Worm (Caenorhabditis elegans) whole organism, mixed stage, embryonic: ENCODE results near the gene C16C10.8.

Experiments used
- M03D4.4 ChIP-seq: sonication (generic microtip); optimal IDR thresholded peaks from 2 replicates; lab custom pipeline; 2017; ENCODE audit warnings: mild to moderate bottlenecking, missing genetic modification characterization, missing compliant biosample characterization
- bed-3 ChIP-seq: fragments of 200-800 bp; sonication (Bioruptor generic); optimal IDR thresholded peaks from 3 replicates; lab custom pipeline; 2018; ENCODE audit warnings: mild to moderate bottlenecking, missing genetic modification characterization, moderate library complexity, missing compliant biosample characterization
- blmp-1 ChIP-seq: fragments of 150-350 bp; optimal IDR thresholded peaks from 2 replicates; lab custom pipeline; 2014; ENCODE audit warnings: missing biosample characterization, missing genetic modification characterization
- ceh-39 ChIP-seq: fragments of 150-350 bp; optimal IDR thresholded peaks from 2 replicates; lab custom pipeline; 2014; ENCODE audit warnings: missing biosample characterization, missing genetic modification characterization
- ceh-43 ChIP-seq: fragments of 200-800 bp; sonication (Bioruptor generic); optimal IDR thresholded peaks from 2 replicates; lab custom pipeline; 2018; ENCODE audit warnings: mild to moderate bottlenecking, missing genetic modification characterization, moderate library complexity, missing compliant biosample characterization
- ceh-83 ChIP-seq: fragments of 200-800 bp; sonication (Bioruptor generic); optimal IDR thresholded peaks from 2 replicates; lab custom pipeline; 2018; ENCODE audit warnings: mild to moderate bottlenecking, missing genetic modification characterization, missing compliant biosample characterization
- ces-1 ChIP-seq: fragments of 150-350 bp; optimal IDR thresholded peaks from 2 replicates; lab custom pipeline; 2014; ENCODE audit warnings: missing biosample characterization, missing genetic modification reagents, missing genetic modification characterization
- cnd-1 ChIP-seq: fragments of 200-800 bp; sonication (Bioruptor generic); optimal IDR thresholded peaks from 2 replicates; lab custom pipeline; 2018; ENCODE audit warnings: mild to moderate bottlenecking, missing genetic modification characterization, missing compliant biosample characterization
- drap-1 ChIP-seq: fragments of 200-800 bp; sonication (Bioruptor generic); optimal IDR thresholded peaks from 3 replicates; lab custom pipeline; 2018; ENCODE audit warnings: mild to moderate bottlenecking, missing genetic modification characterization, missing compliant biosample characterization
- elt-1 ChIP-seq: sonication (generic microtip); optimal IDR thresholded peaks from 2 replicates; lab custom pipeline; 2017; ENCODE audit warnings: missing genetic modification characterization, mild to moderate bottlenecking, missing compliant biosample characterization, antibody characterized with exemption, moderate library complexity, borderline replicate concordance; ENCODE audit not compliant: insufficient read depth
- elt-3 ChIP-seq: fragments of 150-350 bp; optimal IDR thresholded peaks from 2 replicates; lab custom pipeline; 2014; ENCODE audit warnings: missing biosample characterization, missing genetic modification characterization
- flh-1 ChIP-seq: fragments of 200-800 bp; sonication (Bioruptor generic); optimal IDR thresholded peaks from 2 replicates; lab custom pipeline; 2018; ENCODE audit warnings: mild to moderate bottlenecking, missing genetic modification characterization, moderate library complexity, missing compliant biosample characterization
- ham-2 ChIP-seq: fragments of 200-800 bp; sonication (Bioruptor generic); optimal IDR thresholded peaks from 2 replicates; lab custom pipeline; 2018; ENCODE audit warnings: mild to moderate bottlenecking, missing genetic modification characterization, missing compliant biosample characterization
- hlh-1 ChIP-seq: fragments of 150-350 bp; optimal IDR thresholded peaks from 2 replicates; lab custom pipeline; 2014; ENCODE audit warnings: missing biosample characterization, missing genetic modification reagents, missing genetic modification characterization
- lin-13 ChIP-seq: fragments of 150-350 bp; optimal IDR thresholded peaks from 2 replicates; lab custom pipeline; 2014; ENCODE audit warnings: missing biosample characterization, missing genetic modification characterization
- lin-32 ChIP-seq: fragments of 200-800 bp; sonication (Bioruptor generic); optimal IDR thresholded peaks from 2 replicates; lab custom pipeline; 2018; ENCODE audit warnings: mild to moderate bottlenecking, missing genetic modification characterization, missing compliant biosample characterization
- lsy-2 ChIP-seq: fragments of 150-350 bp; optimal IDR thresholded peaks from 2 replicates; lab custom pipeline; 2014; ENCODE audit warnings: missing biosample characterization, missing genetic modification characterization
- mab-5 ChIP-seq: fragments of 150-350 bp; optimal IDR thresholded peaks from 2 replicates; lab custom pipeline; 2014; ENCODE audit warnings: missing biosample characterization, missing genetic modification characterization
- mep-1 ChIP-seq: fragments of 150-350 bp; optimal IDR thresholded peaks from 2 replicates; lab custom pipeline; 2017; ENCODE audit warnings: missing biosample characterization, missing genetic modification reagents, missing genetic modification characterization, inconsistent platforms
- mls-2 ChIP-seq: sonication (generic microtip); optimal IDR thresholded peaks from 2 replicates; lab custom pipeline; 2016; ENCODE audit warnings: mild to moderate bottlenecking, missing genetic modification characterization, moderate library complexity, missing compliant biosample characterization
- nhr-12 ChIP-seq: fragments of 150-350 bp; optimal IDR thresholded peaks from 2 replicates; lab custom pipeline; 2014; ENCODE audit warnings: missing biosample characterization, missing genetic modification characterization
- nhr-2 ChIP-seq: fragments of 150-350 bp; optimal IDR thresholded peaks from 2 replicates; lab custom pipeline; 2014; ENCODE audit warnings: missing biosample characterization, missing genetic modification characterization
- nhr-237 ChIP-seq: fragments of 150-350 bp; optimal IDR thresholded peaks from 2 replicates; lab custom pipeline; 2014; ENCODE audit warnings: missing biosample characterization, missing genetic modification characterization
- nhr-76 ChIP-seq: sonication (generic microtip); optimal IDR thresholded peaks from 2 replicates; lab custom pipeline; 2017; ENCODE audit warnings: missing biosample characterization, missing genetic modification characterization
- pha-4 ChIP-seq: fragments of 150-350 bp; optimal IDR thresholded peaks from 2 replicates; lab custom pipeline; 2018; ENCODE audit warnings: missing biosample characterization, missing genetic modification reagents, missing genetic modification characterization
- snpc-4 ChIP-seq: fragments of 150-350 bp; optimal IDR thresholded peaks from 2 replicates; lab custom pipeline; 2014; ENCODE audit warnings: missing biosample characterization, missing genetic modification characterization
- sptf-1 ChIP-seq: sonication (generic microtip); optimal IDR thresholded peaks from 2 replicates; lab custom pipeline; 2017; ENCODE audit warnings: mild to moderate bottlenecking, missing genetic modification characterization, moderate library complexity, missing compliant biosample characterization
- tbx-8 ChIP-seq: fragments of 200-800 bp; sonication (Bioruptor generic); optimal IDR thresholded peaks from 2 replicates; lab custom pipeline; 2018; ENCODE audit warnings: mild to moderate bottlenecking, missing genetic modification characterization, moderate library complexity, missing compliant biosample characterization
- unc-39 ChIP-seq: fragments of 150-350 bp; optimal IDR thresholded peaks from 2 replicates; lab custom pipeline; 2014; ENCODE audit warnings: missing biosample characterization, missing genetic modification characterization
- unc-62 ChIP-seq: fragments of 150-350 bp; optimal IDR thresholded peaks from 2 replicates; lab custom pipeline; 2014; ENCODE audit warnings: missing biosample characterization, missing genetic modification reagents, missing genetic modification characterization
- zip-8 ChIP-seq: fragments of 150-350 bp; optimal IDR thresholded peaks from 2 replicates; lab custom pipeline; 2014; ENCODE audit warnings: missing biosample characterization, missing genetic modification characterization
- ztf-11 ChIP-seq: fragments of 150-350 bp; optimal IDR thresholded peaks from 2 replicates; lab custom pipeline; 2014; ENCODE audit warnings: missing biosample characterization, missing genetic modification characterization

Gene C16C10.8

ce11 chrIII:4150919-4151318, 13.1 kb downstream of the C16C10.8 start:
- TF ChIP-seq ceh-39 (peak; percentile 25), elt-1 (tag; lab: Kevin White, UChicago) (no peak), zip-8 (no peak), blmp-1 (tag; lab: Kevin White, UChicago) (no peak), nhr-237 (tag; lab: Kevin White, UChicago) (peak; percentile 26), nhr-76 (tag; lab: Kevin White, UChicago) (no peak), ztf-11 (tag; lab: Kevin White, UChicago) (no peak), pha-4 (no peak), lsy-2 (tag; lab: Kevin White, UChicago) (peak; percentile 97), mls-2 (tag; lab: Kevin White, UChicago) (no peak), hlh-1 (tag; lab: Kevin White, UChicago) (no peak), mep-1 (tag; lab: Kevin White, UChicago) (peak; percentile 68), drap-1 (GFP tag; lab: Kevin White, UChicago) (peak; percentile 3)

- TF ChIP-seq blmp-1 (tag; lab: Kevin White, UChicago) (no peak), flh-1 (no peak), unc-39 (no peak), nhr-2 (no peak), ztf-11 (tag; lab: Kevin White, UChicago) (no peak), zip-8 (no peak), sptf-1 (tag; lab: Kevin White, UChicago) (no peak), elt-3 (tag; lab: Kevin White, UChicago) (no peak), nhr-12 (tag; lab: Kevin White, UChicago) (no peak), snpc-4 (tag; lab: Kevin White, UChicago) (no peak), bed-3 (GFP tag; lab: Kevin White, UChicago) (no peak), ceh-43 (GFP tag; lab: Kevin White, UChicago) (no peak), mab-5 (no peak), elt-1 (tag; lab: Kevin White, UChicago) (no peak), lin-13 (no peak), drap-1 (GFP tag; lab: Kevin White, UChicago) (no peak), ces-1 (GFP tag; lab: Kevin White, UChicago) (no peak), cnd-1 (no peak)
Measured at ce11 chrIII:4143170-4143569, 20.8 kb downstream of the C16C10.8 start.

ce11 chrIII:4137180-4137579, 26.8 kb downstream of the C16C10.8 start:
- TF ChIP-seq M03D4.4 (tag; lab: Kevin White, UChicago) (no peak), ham-2 (GFP tag; lab: Kevin White, UChicago) (no peak), lin-32 (GFP tag; lab: Kevin White, UChicago) (no peak), mab-5 (no peak)

- no peak for TF ChIP-seq lin-13
- no peak for TF ChIP-seq ceh-83 (GFP tag; lab: Kevin White, UChicago)
- no peak for TF ChIP-seq flh-1
- no peak for TF ChIP-seq nhr-2
- TF ChIP-seq ces-1 (GFP tag; lab: Kevin White, UChicago), result no peak
- no peak for TF ChIP-seq blmp-1 (tag; lab: Kevin White, UChicago)
- TF ChIP-seq tbx-8 (GFP tag; lab: Kevin White, UChicago), result no peak
- TF ChIP-seq mep-1 (tag; lab: Kevin White, UChicago), result no peak
- no peak for TF ChIP-seq mab-5
- TF ChIP-seq cnd-1, result no peak
- no peak for TF ChIP-seq unc-62 (GFP tag; lab: Kevin White, UChicago)
- no peak for TF ChIP-seq bed-3 (GFP tag; lab: Kevin White, UChicago)
- no peak for TF ChIP-seq pha-4
Measured at ce11 chrIII:4134059-4134458, 29.9 kb downstream of the C16C10.8 start.

ce11 chrIII:4131814-4132555, 32.0 kb downstream of the C16C10.8 start:
- TF ChIP-seq mep-1 (tag; lab: Kevin White, UChicago) (no peak), ces-1 (GFP tag; lab: Kevin White, UChicago) (peak; percentile 93)
